Worm (Caenorhabditis elegans) whole organism, mixed stage, embryonic: ENCODE data around the gene col-87.

Source experiments
- bed-3 ChIP-seq: fragments of 200-800 bp; sonication (Bioruptor generic); optimal IDR thresholded peaks from 3 replicates; lab custom pipeline; 2018; ENCODE audit warnings: mild to moderate bottlenecking, missing genetic modification characterization, moderate library complexity, missing compliant biosample characterization
- blmp-1 ChIP-seq: fragments of 150-350 bp; optimal IDR thresholded peaks from 2 replicates; lab custom pipeline; 2014; ENCODE audit warnings: missing biosample characterization, missing genetic modification characterization
- ceh-43 ChIP-seq: fragments of 200-800 bp; sonication (Bioruptor generic); optimal IDR thresholded peaks from 2 replicates; lab custom pipeline; 2018; ENCODE audit warnings: mild to moderate bottlenecking, missing genetic modification characterization, moderate library complexity, missing compliant biosample characterization
- ces-1 ChIP-seq: fragments of 150-350 bp; optimal IDR thresholded peaks from 2 replicates; lab custom pipeline; 2014; ENCODE audit warnings: missing biosample characterization, missing genetic modification reagents, missing genetic modification characterization
- elt-1 ChIP-seq: sonication (generic microtip); optimal IDR thresholded peaks from 2 replicates; lab custom pipeline; 2017; ENCODE audit warnings: missing genetic modification characterization, mild to moderate bottlenecking, missing compliant biosample characterization, antibody characterized with exemption, moderate library complexity, borderline replicate concordance; ENCODE audit not compliant: insufficient read depth
- elt-3 ChIP-seq: fragments of 150-350 bp; optimal IDR thresholded peaks from 2 replicates; lab custom pipeline; 2014; ENCODE audit warnings: missing biosample characterization, missing genetic modification characterization
- lin-13 ChIP-seq: fragments of 150-350 bp; optimal IDR thresholded peaks from 2 replicates; lab custom pipeline; 2014; ENCODE audit warnings: missing biosample characterization, missing genetic modification characterization
- nhr-12 ChIP-seq: fragments of 150-350 bp; optimal IDR thresholded peaks from 2 replicates; lab custom pipeline; 2014; ENCODE audit warnings: missing biosample characterization, missing genetic modification characterization
- nhr-2 ChIP-seq: fragments of 150-350 bp; optimal IDR thresholded peaks from 2 replicates; lab custom pipeline; 2014; ENCODE audit warnings: missing biosample characterization, missing genetic modification characterization
- nhr-237 ChIP-seq: fragments of 150-350 bp; optimal IDR thresholded peaks from 2 replicates; lab custom pipeline; 2014; ENCODE audit warnings: missing biosample characterization, missing genetic modification characterization
- unc-62 ChIP-seq: fragments of 150-350 bp; optimal IDR thresholded peaks from 2 replicates; lab custom pipeline; 2014; ENCODE audit warnings: missing biosample characterization, missing genetic modification reagents, missing genetic modification characterization

ce11 chrII:14106164-14106563 lies 11.7 kb upstream of the col-87 start:
- no peak for TF ChIP-seq blmp-1
- TF ChIP-seq elt-3 (tag; lab: Kevin White, UChicago), result no peak
- no peak for TF ChIP-seq nhr-237 (tag; lab: Kevin White, UChicago)
- no peak for TF ChIP-seq nhr-2 (tag; lab: Kevin White, UChicago)
- TF ChIP-seq bed-3 (GFP tag; lab: Kevin White, UChicago), result no peak
- no peak for TF ChIP-seq lin-13 (tag; lab: Kevin White, UChicago)
- no peak for TF ChIP-seq unc-62 (GFP tag; lab: Kevin White, UChicago)
- TF ChIP-seq elt-1 (tag; lab: Kevin White, UChicago), result no peak
- no peak for TF ChIP-seq ces-1 (GFP tag; lab: Kevin White, UChicago)
- no peak for TF ChIP-seq nhr-12 (tag; lab: Kevin White, UChicago)
- no peak for TF ChIP-seq ceh-43 (GFP tag; lab: Kevin White, UChicago)
